Worm (Caenorhabditis elegans): ENCODE data around the gene F44E7.4.

The F44E7.4 gene

ce11 chrV:5816470-5817061, 39.8 kb upstream of the F44E7.4 start:
- TF ChIP-seq ets-4 (tag; optimal IDR thresholded peaks at IDR 0.05): no peak
- TF ChIP-seq pat-9 (tag; optimal IDR thresholded peaks at IDR 0.05): no peak
- TF ChIP-seq dmd-4 (tag; optimal IDR thresholded peaks at IDR 0.05; ENCODE audit: borderline replicate concordance): no peak
- TF ChIP-seq hlh-8 (tag; optimal IDR thresholded peaks at IDR 0.05): no peak
- no peak for TF ChIP-seq gmeb-2 (tag; optimal IDR thresholded peaks at IDR 0.05)
- TF ChIP-seq ceh-9 (tag; optimal IDR thresholded peaks at IDR 0.05): no peak
- TF ChIP-seq ref-2 (tag; optimal IDR thresholded peaks at IDR 0.05): no peak
- TF ChIP-seq rnt-1 (tag; optimal IDR thresholded peaks at IDR 0.05): no peak
- TF ChIP-seq lin-11 (tag; optimal IDR thresholded peaks at IDR 0.05): no peak
- no peak for TF ChIP-seq fkh-10 (GFP tag; optimal IDR thresholded peaks at IDR 0.05)

DNA sequence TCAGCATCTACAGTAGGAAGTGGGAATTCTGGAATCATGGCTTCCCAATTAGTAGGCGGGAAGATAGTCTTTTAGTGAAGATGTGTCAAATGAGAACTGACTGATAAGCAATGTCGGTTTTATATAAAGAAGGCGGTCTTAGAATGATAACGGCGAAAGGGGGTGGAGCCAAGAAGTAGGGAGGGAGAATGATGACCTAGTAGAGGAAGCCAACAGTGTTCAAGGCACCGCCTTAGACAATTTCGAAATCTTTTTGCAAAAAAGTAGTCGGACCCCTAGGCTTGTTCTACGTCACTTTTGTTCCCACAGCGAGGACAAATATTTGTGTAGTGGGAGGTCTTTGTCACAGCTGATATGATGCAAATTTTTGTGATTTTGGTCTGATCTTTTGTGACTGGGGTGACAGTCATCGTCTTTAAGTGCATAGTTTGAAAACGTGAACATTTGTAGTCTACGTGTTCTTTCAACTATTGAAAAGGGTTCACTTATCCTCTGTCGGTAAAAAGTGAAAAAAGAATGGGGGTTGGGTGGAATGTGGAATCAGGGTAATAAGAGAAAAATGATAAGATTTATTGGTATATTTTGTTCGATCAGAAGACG, 36.4 kb upstream of the F44E7.4 start, which contains the start of gene ZC250.4:
TSS of gene ZC250.4 (minus strand) at position 78 of the 600 bp plus-strand sequence.
- no peak for TF ChIP-seq ceh-31 (tag; optimal IDR thresholded peaks at IDR 0.05)
- no peak for TF ChIP-seq tbx-7 (tag; optimal IDR thresholded peaks at IDR 0.05)
- no peak for TF ChIP-seq unc-42 (tag; optimal IDR thresholded peaks at IDR 0.05)
- peak; percentile 31 for TF ChIP-seq elt-2 (tag; optimal IDR thresholded peaks at IDR 0.05)
- no peak for TF ChIP-seq pros-1 (tag; optimal IDR thresholded peaks at IDR 0.05)

ce11 chrV:5805467-5805866, 28.7 kb upstream of the F44E7.4 start, which contains the start of gene ZC250.5:
Gene ZC250.5, plus strand, starts transcription at chrV:5805767.
- TF ChIP-seq ceh-6 (GFP tag; optimal IDR thresholded peaks at IDR 0.05) (no peak), tbx-2 (tag; optimal IDR thresholded peaks at IDR 0.05) (no peak), hlh-15 (tag; optimal IDR thresholded peaks at IDR 0.05) (no peak), nfya-1 (tag; optimal IDR thresholded peaks at IDR 0.05) (no peak), pha-2 (tag; optimal IDR thresholded peaks at IDR 0.05) (no peak), pax-1 (tag; optimal IDR thresholded peaks at IDR 0.05) (no peak), ceh-24 (tag; optimal IDR thresholded peaks at IDR 0.05) (no peak), sdc-2 (tag; optimal IDR thresholded peaks at IDR 0.05) (no peak), gmeb-2 (tag; optimal IDR thresholded peaks at IDR 0.05) (no peak), ttx-3 (tag; optimal IDR thresholded peaks at IDR 0.05) (no peak), ceh-34 (tag; optimal IDR thresholded peaks at IDR 0.05) (no peak), zip-5 (tag; optimal IDR thresholded peaks at IDR 0.05) (no peak), dmd-4 (tag; optimal IDR thresholded peaks at IDR 0.05; ENCODE audit: borderline replicate concordance) (no peak), ztf-16 (tag; optimal IDR thresholded peaks at IDR 0.05) (no peak)

DNA sequence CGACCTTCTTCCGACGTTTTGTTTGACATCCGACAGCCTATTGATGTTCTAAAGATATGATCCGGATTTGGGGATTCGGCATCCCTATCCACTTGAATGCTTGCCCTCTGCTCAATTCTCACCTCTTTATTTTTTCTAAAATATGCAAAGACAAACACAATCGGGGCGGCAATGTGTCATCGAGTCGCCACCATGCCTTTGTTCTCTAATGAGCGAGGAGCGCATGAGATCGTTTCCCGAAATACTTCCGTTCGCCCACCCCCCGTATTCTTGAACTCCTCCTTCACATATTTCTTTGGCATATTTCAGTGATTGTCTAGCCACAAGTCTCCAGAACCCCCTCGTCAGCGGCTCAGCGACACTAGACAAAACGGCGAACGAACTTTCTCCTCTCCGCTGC, 22.6 kb upstream of the F44E7.4 start, which contains the start of gene cyn-17:
TSS of gene cyn-17 (plus strand) at position 301 of the 400 bp plus-strand sequence.
- TF ChIP-seq elt-4 (tag; optimal IDR thresholded peaks at IDR 0.05) (peak; percentile 34), che-1 (tag; optimal IDR thresholded peaks at IDR 0.05) (no peak)

DNA sequence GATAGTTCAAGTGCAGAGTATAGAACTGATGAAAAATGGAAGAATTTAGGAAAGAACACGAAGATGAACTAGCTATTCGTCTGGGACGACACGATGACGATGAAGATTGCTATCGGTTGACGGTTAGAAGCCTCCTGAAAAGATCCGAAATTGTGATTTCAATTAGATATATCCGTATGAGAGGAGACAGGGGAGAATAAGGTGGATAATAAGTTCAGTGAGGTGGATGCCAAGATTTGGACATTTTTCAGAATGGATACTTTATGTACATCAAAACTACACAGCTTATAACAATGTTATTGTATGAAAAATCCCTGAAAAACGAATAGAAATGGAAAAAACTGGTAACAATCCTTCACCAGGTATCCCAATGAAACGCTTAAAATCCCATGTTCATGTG, 21.4 kb upstream of the F44E7.4 start, which contains the start of gene nstp-3:
TSS of gene nstp-3 (minus strand) at position 101 of the 400 bp plus-strand sequence.
- TF ChIP-seq odd-2 (tag; optimal IDR thresholded peaks at IDR 0.05) (no peak), nfya-1 (tag; optimal IDR thresholded peaks at IDR 0.05) (no peak), hlh-15 (tag; optimal IDR thresholded peaks at IDR 0.05) (no peak), pha-4 (tag; optimal IDR thresholded peaks at IDR 0.05) (no peak), ceh-19 (GFP tag; optimal IDR thresholded peaks at IDR 0.05) (no peak), ceh-31 (tag; optimal IDR thresholded peaks at IDR 0.05) (no peak), unc-3 (GFP tag; conservative IDR thresholded peaks at IDR 0.05) (no peak), unc-3 (tag; optimal IDR thresholded peaks at IDR 0.05) (no peak), ahr-1 (tag; optimal IDR thresholded peaks at IDR 0.05) (no peak), tbx-7 (tag; optimal IDR thresholded peaks at IDR 0.05) (no peak), ceh-30 (tag; optimal IDR thresholded peaks at IDR 0.05) (no peak), fax-1 (tag; optimal IDR thresholded peaks at IDR 0.05) (no peak), K02D7.2 (tag; optimal IDR thresholded peaks at IDR 0.05) (no peak), pros-1 (tag; optimal IDR thresholded peaks at IDR 0.05) (no peak), dve-1 (tag; optimal IDR thresholded peaks at IDR 0.05) (no peak), T23F11.4 (GFP tag; optimal IDR thresholded peaks at IDR 0.05) (no peak), sox-4 (tag; optimal IDR thresholded peaks at IDR 0.05) (no peak)

All from whole organism, late embryonic.